Fruit fly (Drosophila melanogaster) whole organism, embryonic: ENCODE measurements around the gene CG42342.

Experiments used
- Atf-2 ChIP-seq: fragments of 200-800 bp; sonication (Bioruptor generic); optimal IDR thresholded peaks from 2 replicates; lab custom pipeline; 2016; ENCODE audit warnings: missing biosample characterization, missing genetic modification characterization
- Blimp-1 ChIP-seq: fragments of 200-800 bp; sonication (Bioruptor generic); optimal IDR thresholded peaks from 3 replicates; lab custom pipeline; 2018; ENCODE audit warnings: missing biosample characterization, missing genetic modification characterization, mild to moderate bottlenecking, moderate library complexity, missing genetic modification reagents
- CG10274 ChIP-seq: fragments of 200-800 bp; sonication (Bioruptor generic); optimal IDR thresholded peaks from 3 replicates; lab custom pipeline; 2017; ENCODE audit warnings: missing biosample characterization, mild to moderate bottlenecking, missing genetic modification characterization
- CG10366 ChIP-seq: fragments of 200-800 bp; sonication (Bioruptor generic); IDR thresholded peaks from 2 replicates; pipeline ENCODE4 v1.3.6; 2022; ENCODE audit warnings: missing biosample characterization, missing genetic modification characterization
- CG10565 ChIP-seq: fragments of 200-800 bp; sonication (Bioruptor generic); optimal IDR thresholded peaks from 3 replicates; lab custom pipeline; 2016; ENCODE audit warnings: missing biosample characterization, mild to moderate bottlenecking, missing genetic modification characterization
- CG10959 ChIP-seq: fragments of 200-800 bp; sonication (Bioruptor generic); IDR thresholded peaks from 2 replicates; pipeline ENCODE4 v1.3.6; 2022; ENCODE audit warnings: missing biosample characterization, missing genetic modification characterization
- CG11093 ChIP-seq: fragments of 200-800 bp; sonication (Bioruptor generic); IDR thresholded peaks from 3 replicates; pipeline ENCODE4 v1.3.6; 2022; ENCODE audit warnings: missing biosample characterization, missing genetic modification characterization
- CG12942 ChIP-seq: fragments of 200-800 bp; sonication (Bioruptor generic); optimal IDR thresholded peaks from 3 replicates; lab custom pipeline; 2016; ENCODE audit warnings: missing biosample characterization, missing genetic modification characterization
- CG14860 ChIP-seq: fragments of 200-800 bp; sonication (Bioruptor generic); IDR thresholded peaks from 3 replicates; pipeline ENCODE4 v1.3.6; 2022; ENCODE audit warnings: missing biosample characterization, missing genetic modification characterization; ENCODE audit not compliant: partially characterized antibody
- CG1529 ChIP-seq: fragments of 200-800 bp; sonication (Bioruptor generic); optimal IDR thresholded peaks from 3 replicates; lab custom pipeline; 2018; ENCODE audit warnings: missing biosample characterization, missing genetic modification characterization
- CG15479 ChIP-seq: fragments of 200-800 bp; sonication (Bioruptor generic); optimal IDR thresholded peaks from 3 replicates; lab custom pipeline; 2019; ENCODE audit warnings: missing biosample characterization, mild to moderate bottlenecking, missing genetic modification characterization, moderate library complexity
- CG15601 ChIP-seq: fragments of 200-800 bp; sonication (Bioruptor generic); optimal IDR thresholded peaks from 3 replicates; lab custom pipeline; 2019; ENCODE audit warnings: missing biosample characterization, mild to moderate bottlenecking, missing genetic modification characterization, moderate library complexity
- CG2116 ChIP-seq: fragments of 200-800 bp; sonication (Bioruptor generic); optimal IDR thresholded peaks from 3 replicates; lab custom pipeline; 2018; ENCODE audit warnings: missing biosample characterization, mild to moderate bottlenecking, missing genetic modification characterization
- CG2129 ChIP-seq: fragments of 200-800 bp; sonication (Bioruptor generic); IDR thresholded peaks from 2 replicates; pipeline ENCODE4 v1.3.6; 2022; ENCODE audit warnings: missing biosample characterization, missing genetic modification characterization; ENCODE audit not compliant: partially characterized antibody
- CG30403 ChIP-seq: fragments of 200-800 bp; sonication (Bioruptor generic); optimal IDR thresholded peaks from 3 replicates; lab custom pipeline; 2016; ENCODE audit warnings: missing biosample characterization, missing genetic modification characterization
- CG31224 ChIP-seq: fragments of 200-800 bp; sonication (Bioruptor generic); IDR thresholded peaks from 2 replicates; pipeline ENCODE4 v1.3.6; 2022; ENCODE audit warnings: missing biosample characterization, missing genetic modification characterization
- CG32767 ChIP-seq: fragments of 200-800 bp; sonication (Bioruptor generic); IDR thresholded peaks from 2 replicates; pipeline ENCODE4 v1.3.6; 2022; ENCODE audit warnings: missing biosample characterization, missing genetic modification characterization
- CG42726 ChIP-seq: fragments of 200-800 bp; sonication (Bioruptor generic); IDR thresholded peaks from 2 replicates; pipeline ENCODE4 v1.3.6; 2022; ENCODE audit warnings: missing biosample characterization, missing genetic modification characterization; ENCODE audit not compliant: partially characterized antibody
- CG6765 ChIP-seq: fragments of 200-800 bp; sonication (Bioruptor generic); optimal IDR thresholded peaks from 3 replicates; lab custom pipeline; 2017; ENCODE audit warnings: missing biosample characterization, mild to moderate bottlenecking, missing genetic modification characterization
- CG6813 ChIP-seq: fragments of 200-800 bp; sonication (Bioruptor generic); optimal IDR thresholded peaks from 2 replicates; lab custom pipeline; 2017; ENCODE audit warnings: missing biosample characterization, missing genetic modification characterization, mild to moderate bottlenecking, moderate library complexity, missing genetic modification reagents
- CG8281 ChIP-seq: fragments of 200-800 bp; sonication (Bioruptor generic); optimal IDR thresholded peaks from 2 replicates; lab custom pipeline; 2018; ENCODE audit warnings: missing biosample characterization, mild to moderate bottlenecking, missing genetic modification characterization, moderate library complexity
- CG8944 ChIP-seq: fragments of 200-800 bp; sonication (Bioruptor generic); optimal IDR thresholded peaks from 3 replicates; lab custom pipeline; 2016; ENCODE audit warnings: missing biosample characterization, missing genetic modification characterization
- D19A ChIP-seq: fragments of 200-800 bp; optimal IDR thresholded peaks from 3 replicates; lab custom pipeline; 2019; ENCODE audit warnings: missing biosample characterization, mild to moderate bottlenecking, missing genetic modification characterization, moderate library complexity
- Deaf1 ChIP-seq: fragments of 200-800 bp; optimal IDR thresholded peaks from 3 replicates; lab custom pipeline; 2019; ENCODE audit warnings: missing biosample characterization, mild to moderate bottlenecking, missing genetic modification characterization, moderate library complexity
- HLH4C ChIP-seq: fragments of 200-800 bp; sonication (Bioruptor generic); IDR thresholded peaks from 3 replicates; pipeline ENCODE4 v1.3.6; 2022; ENCODE audit warnings: missing biosample characterization, missing genetic modification characterization; ENCODE audit not compliant: partially characterized antibody
- Mrtf ChIP-seq: fragments of 200-800 bp; sonication (Bioruptor generic); IDR thresholded peaks from 3 replicates; pipeline ENCODE4 v1.3.6; 2022; ENCODE audit warnings: missing biosample characterization, missing genetic modification characterization
- NK7.1 ChIP-seq: fragments of 200-800 bp; sonication (Bioruptor generic); optimal IDR thresholded peaks from 3 replicates; lab custom pipeline; 2016; ENCODE audit warnings: missing biosample characterization, missing genetic modification characterization
- Oli ChIP-seq: fragments of 200-800 bp; sonication (Bioruptor generic); optimal IDR thresholded peaks from 2 replicates; lab custom pipeline; 2018; ENCODE audit warnings: missing biosample characterization, mild to moderate bottlenecking, missing genetic modification characterization, moderate library complexity
- Ravus ChIP-seq: fragments of 200-800 bp; sonication (Bioruptor generic); IDR thresholded peaks from 2 replicates; pipeline ENCODE4 v1.3.6; 2022; ENCODE audit warnings: missing biosample characterization, missing genetic modification characterization
- amos ChIP-seq: fragments of 200-800 bp; sonication (Bioruptor generic); IDR thresholded peaks from 2 replicates; pipeline ENCODE4 v1.3.6; 2022; ENCODE audit warnings: missing biosample characterization, missing genetic modification characterization; ENCODE audit not compliant: partially characterized antibody
- bigmax ChIP-seq: fragments of 200-800 bp; sonication (Bioruptor generic); optimal IDR thresholded peaks from 2 replicates; lab custom pipeline; 2018; ENCODE audit warnings: missing biosample characterization, mild to moderate bottlenecking, missing genetic modification characterization
- cwo ChIP-seq: fragments of 200-800 bp; sonication (Bioruptor generic); optimal IDR thresholded peaks from 3 replicates; lab custom pipeline; 2017; ENCODE audit warnings: missing biosample characterization, missing genetic modification characterization, mild to moderate bottlenecking, moderate library complexity, missing genetic modification reagents
- dmrt99B ChIP-seq: fragments of 200-800 bp; sonication (Bioruptor generic); optimal IDR thresholded peaks from 2 replicates; lab custom pipeline; 2018; ENCODE audit warnings: missing biosample characterization, mild to moderate bottlenecking, missing genetic modification characterization, moderate library complexity
- fd102C ChIP-seq: fragments of 200-800 bp; sonication (Bioruptor generic); optimal IDR thresholded peaks from 2 replicates; lab custom pipeline; 2018; ENCODE audit warnings: missing biosample characterization, mild to moderate bottlenecking, missing genetic modification characterization, moderate library complexity
- ftz-f1 ChIP-seq: fragments of 200-800 bp; sonication (Bioruptor generic); optimal IDR thresholded peaks from 2 replicates; lab custom pipeline; 2016; ENCODE audit warnings: missing biosample characterization, missing genetic modification characterization
- gce ChIP-seq: fragments of 200-800 bp; sonication (Bioruptor generic); IDR thresholded peaks from 3 replicates; pipeline ENCODE4 v1.3.6; 2022; ENCODE audit warnings: missing biosample characterization, missing genetic modification characterization
- gem ChIP-seq: fragments of 200-800 bp; sonication (Bioruptor generic); optimal IDR thresholded peaks from 2 replicates; lab custom pipeline; 2019; ENCODE audit warnings: missing biosample characterization, mild to moderate bottlenecking, missing genetic modification characterization, moderate library complexity
- lov ChIP-seq, 2 experiments: fragments of 200-800 bp in 1 of 2; fragments of >200 bp in 1 of 2; sonication (Bioruptor generic) in 1 of 2; IDR thresholded peaks in 1 of 2; optimal IDR thresholded peaks in 1 of 2; 2 replicates in 1 of 2; 3 replicates in 1 of 2; pipeline versions ENCODE4 v1.3.6 to Lab custom; 2017 to 2022; ENCODE audit warnings: missing biosample characterization in 1 of 2, missing genetic modification characterization in 1 of 2
- nerfin-2 ChIP-seq: fragments of 200-800 bp; sonication (Bioruptor generic); IDR thresholded peaks from 2 replicates; pipeline ENCODE4 v1.3.6; 2022; ENCODE audit warnings: missing biosample characterization, missing genetic modification characterization; ENCODE audit not compliant: partially characterized antibody
- onecut ChIP-seq: fragments of 200-800 bp; sonication (Bioruptor generic); IDR thresholded peaks from 2 replicates; pipeline ENCODE4 v1.3.6; 2022; ENCODE audit warnings: missing biosample characterization, missing genetic modification characterization
- org-1 ChIP-seq: fragments of 200-800 bp; sonication (Bioruptor generic); optimal IDR thresholded peaks from 2 replicates; lab custom pipeline; 2017; ENCODE audit warnings: missing biosample characterization, missing genetic modification characterization
- p53 ChIP-seq: fragments of 200-800 bp; sonication (Bioruptor generic); optimal IDR thresholded peaks from 2 replicates; lab custom pipeline; 2016; ENCODE audit warnings: missing biosample characterization, missing genetic modification characterization
- row ChIP-seq: fragments of 200-800 bp; sonication (Bioruptor generic); IDR thresholded peaks from 3 replicates; pipeline ENCODE4 v1.3.6; 2022; ENCODE audit warnings: missing biosample characterization, missing genetic modification characterization
- sd ChIP-seq: fragments of 200-800 bp; sonication (Bioruptor generic); optimal IDR thresholded peaks from 3 replicates; lab custom pipeline; 2018; ENCODE audit warnings: missing biosample characterization, mild to moderate bottlenecking, missing genetic modification characterization, moderate library complexity
- sim ChIP-seq: fragments of 200-800 bp; sonication (Bioruptor generic); IDR thresholded peaks from 2 replicates; pipeline ENCODE4 v1.3.6; 2022; ENCODE audit warnings: missing biosample characterization, missing genetic modification characterization
- sna ChIP-seq: fragments of 200-800 bp; sonication (Bioruptor generic); IDR thresholded peaks from 2 replicates; pipeline ENCODE4 v1.3.6; 2022; ENCODE audit warnings: missing biosample characterization, missing genetic modification characterization; ENCODE audit not compliant: partially characterized antibody
- trem ChIP-seq: fragments of 200-800 bp; optimal IDR thresholded peaks from 3 replicates; lab custom pipeline; 2019; ENCODE audit warnings: missing biosample characterization, mild to moderate bottlenecking, missing genetic modification characterization, moderate library complexity
- unc-4 ChIP-seq: fragments of 200-800 bp; sonication (Bioruptor generic); IDR thresholded peaks from 2 replicates; pipeline ENCODE4 v1.3.6; 2022; ENCODE audit warnings: missing biosample characterization, missing genetic modification characterization; ENCODE audit not compliant: partially characterized antibody

Gene CG42342

dm6 chr3R:16573483-16574145, 71.0 kb downstream of the CG42342 start, which contains the start of gene CG14903 (continued):
- TF ChIP-seq Atf-2 (GFP tag; lab: Kevin White, UChicago) (no peak), CG6765 (no peak), Blimp-1 (peak; percentile 37), trem (tag; lab: Kevin White, UChicago) (peak; percentile 55), CG12942 (GFP tag; lab: Kevin White, UChicago) (peak; percentile 15), CG8944 (GFP tag; lab: Kevin White, UChicago) (peak; percentile 12), gce (GFP tag; lab: Robert Waterston, UW) (no peak), CG15479 (GFP tag; lab: Kevin White, UChicago) (no peak), row (GFP tag; lab: Robert Waterston, UW) (peak; percentile 78), ftz-f1 (no peak), bigmax (GFP tag; lab: Kevin White, UChicago) (no peak), sim (GFP tag; lab: Robert Waterston, UW) (no peak), CG10959 (GFP tag; lab: Robert Waterston, UW) (no peak), fd102C (GFP tag; lab: Kevin White, UChicago) (no peak), CG10565 (GFP tag; lab: Kevin White, UChicago) (no peak), org-1 (no peak), CG10366 (no peak), dmrt99B (no peak), CG31224 (GFP tag; lab: Robert Waterston, UW) (no peak), onecut (GFP tag; lab: Robert Waterston, UW) (no peak), Mrtf (0 out of 3 replicates have a peak, but pooled peaks have one; percentile 17), CG2129 (GFP tag; lab: Robert Waterston, UW) (peak; percentile 20; the same call in 1 of the 2 replicates), CG2116 (peak; percentile 48), CG11093 (GFP tag; lab: Robert Waterston, UW) (no peak), Deaf1 (no peak), sna (GFP tag; lab: Robert Waterston, UW) (peak; percentile 60), CG8281 (tag; lab: Kevin White, UChicago) (no peak), Oli (no peak), NK7.1 (GFP tag; lab: Kevin White, UChicago) (no peak), cwo (GFP tag; lab: Kevin White, UChicago) (no peak), CG1529 (GFP tag; lab: Kevin White, UChicago) (no peak), sd (tag; lab: Kevin White, UChicago) (no peak), p53 (GFP tag; lab: Kevin White, UChicago) (no peak), Ravus (GFP tag; lab: Robert Waterston, UW) (no peak), CG10274 (GFP tag; lab: Kevin White, UChicago) (no peak), nerfin-2 (no peak), CG15601 (peak; percentile 22), CG30403 (GFP tag; lab: Kevin White, UChicago) (peak; percentile 46), CG32767 (GFP tag; lab: Robert Waterston, UW) (no peak), gem (peak; percentile 49), D19A (tag; lab: Kevin White, UChicago) (peak; percentile 37), HLH4C (peak; percentile 56; the same call in 2 of the 3 replicates), CG6813 (GFP tag; lab: Kevin White, UChicago) (no peak), CG14860 (GFP tag; lab: Robert Waterston, UW) (peak; percentile 53; the same call in 2 of the 3 replicates), amos (GFP tag; lab: Robert Waterston, UW) (peak; percentile 70), lov (optimal IDR thresholded peaks at IDR 0.05; lab: Kevin White, UChicago) (no peak), lov (GFP tag; IDR thresholded peaks at IDR 0.05; lab: Robert Waterston, UW) (no peak), CG42726 (GFP tag; lab: Robert Waterston, UW) (peak; percentile 90), unc-4 (GFP tag; lab: Robert Waterston, UW) (peak; percentile 72)
